Fruit fly (Drosophila melanogaster) whole organism, embryonic: ENCODE results near the gene CG42340.

Experiments used
- Ada2b ChIP-seq: fragments of 200-800 bp; sonication (Bioruptor generic); IDR thresholded peaks from 2 replicates; pipeline ENCODE4 v1.3.6; 2022; ENCODE audit warnings: missing biosample characterization, missing genetic modification characterization
- Bteb2 ChIP-seq: fragments of 200-800 bp; sonication (Bioruptor generic); optimal IDR thresholded peaks from 2 replicates; lab custom pipeline; 2016; ENCODE audit warnings: missing biosample characterization, missing genetic modification characterization
- CG10147 ChIP-seq: fragments of 200-800 bp; sonication (Bioruptor generic); optimal IDR thresholded peaks from 2 replicates; lab custom pipeline; 2019; ENCODE audit warnings: missing biosample characterization, mild to moderate bottlenecking, missing genetic modification characterization, moderate library complexity
- CG11093 ChIP-seq: fragments of 200-800 bp; sonication (Bioruptor generic); IDR thresholded peaks from 3 replicates; pipeline ENCODE4 v1.3.6; 2022; ENCODE audit warnings: missing biosample characterization, missing genetic modification characterization
- CG12659 ChIP-seq: fragments of 200-800 bp; sonication (Bioruptor generic); optimal IDR thresholded peaks from 3 replicates; lab custom pipeline; 2017; ENCODE audit warnings: mild to moderate bottlenecking, missing biosample characterization, missing genetic modification reagents, missing genetic modification characterization
- CG15011 ChIP-seq: fragments of 200-800 bp; sonication (Bioruptor generic); optimal IDR thresholded peaks from 3 replicates; lab custom pipeline; 2018; ENCODE audit warnings: missing biosample characterization, mild to moderate bottlenecking, missing genetic modification characterization
- CG15601 ChIP-seq: fragments of 200-800 bp; sonication (Bioruptor generic); optimal IDR thresholded peaks from 3 replicates; lab custom pipeline; 2019; ENCODE audit warnings: missing biosample characterization, mild to moderate bottlenecking, missing genetic modification characterization, moderate library complexity
- CG17328 ChIP-seq: fragments of 200-800 bp; sonication (Bioruptor generic); IDR thresholded peaks from 2 replicates; pipeline ENCODE4 v1.3.6; 2022; ENCODE audit warnings: missing biosample characterization, missing genetic modification characterization
- CG17385 ChIP-seq: fragments of 200-800 bp; sonication (Bioruptor generic); optimal IDR thresholded peaks from 3 replicates; lab custom pipeline; 2018; ENCODE audit warnings: missing biosample characterization, mild to moderate bottlenecking, missing genetic modification characterization
- CG18262 ChIP-seq: fragments of 200-800 bp; optimal IDR thresholded peaks from 3 replicates; lab custom pipeline; 2019; ENCODE audit warnings: missing biosample characterization, mild to moderate bottlenecking, missing genetic modification characterization, moderate library complexity
- CG2678 ChIP-seq: fragments of 200-800 bp; sonication (Bioruptor generic); optimal IDR thresholded peaks from 3 replicates; lab custom pipeline; 2019; ENCODE audit warnings: missing biosample characterization, mild to moderate bottlenecking, missing genetic modification characterization, moderate library complexity
- CG3163 ChIP-seq: fragments of 200-800 bp; sonication (Bioruptor generic); optimal IDR thresholded peaks from 3 replicates; lab custom pipeline; 2016; ENCODE audit warnings: missing biosample characterization, missing genetic modification characterization
- CG43689 ChIP-seq: fragments of 200-800 bp; sonication (Bioruptor generic); IDR thresholded peaks from 2 replicates; pipeline ENCODE4 v1.3.6; 2022; ENCODE audit warnings: missing biosample characterization, missing genetic modification characterization
- CG4404 ChIP-seq: fragments of 200-800 bp; sonication (Bioruptor generic); IDR thresholded peaks from 2 replicates; pipeline ENCODE4 v1.3.6; 2022; ENCODE audit warnings: missing biosample characterization, missing genetic modification characterization
- CG6272 ChIP-seq: fragments of 200-800 bp; sonication (Bioruptor generic); IDR thresholded peaks from 2 replicates; pipeline ENCODE4 v1.3.6; 2022; ENCODE audit warnings: missing biosample characterization, missing genetic modification characterization
- CG6791 ChIP-seq: fragments of 200-800 bp; sonication (Bioruptor generic); IDR thresholded peaks from 3 replicates; pipeline ENCODE4 v1.3.6; 2022; ENCODE audit warnings: missing biosample characterization, missing genetic modification characterization; ENCODE audit not compliant: partially characterized antibody
- CG8290 ChIP-seq, 3 experiments: fragments of 200-800 bp; sonication (Bioruptor generic); optimal IDR thresholded peaks; 2 replicates each; lab custom pipeline; 2016 to 2019; ENCODE audit warnings: missing biosample characterization in 3 of 3, missing genetic modification characterization in 3 of 3, mild to moderate bottlenecking in 2 of 3, moderate library complexity in 1 of 3
- CG8388 ChIP-seq: fragments of 200-800 bp; sonication (Bioruptor generic); optimal IDR thresholded peaks from 2 replicates; lab custom pipeline; 2019; ENCODE audit warnings: missing biosample characterization, mild to moderate bottlenecking, missing genetic modification characterization, moderate library complexity
- Eip74EF ChIP-seq, 2 experiments: fragments of 200-800 bp in 1 of 2; fragments of >200 bp in 1 of 2; sonication (Bioruptor generic) in 1 of 2; optimal IDR thresholded peaks; 2 replicates each; lab custom pipeline; 2017 to 2019; ENCODE audit warnings: missing biosample characterization in 2 of 2, missing genetic modification characterization in 2 of 2, mild to moderate bottlenecking in 1 of 2, moderate library complexity in 1 of 2
- Hmr ChIP-seq: fragments of 200-800 bp; sonication (Bioruptor generic); optimal IDR thresholded peaks from 3 replicates; lab custom pipeline; 2017; ENCODE audit warnings: mild to moderate bottlenecking, missing biosample characterization, missing genetic modification reagents, missing genetic modification characterization
- Hr3 ChIP-seq: fragments of 200-800 bp; sonication (Bioruptor generic); optimal IDR thresholded peaks from 3 replicates; lab custom pipeline; 2016; ENCODE audit warnings: missing biosample characterization, missing genetic modification characterization
- Hr39 ChIP-seq: fragments of >200 bp; optimal IDR thresholded peaks from 2 replicates; lab custom pipeline; 2017
- Hr78 ChIP-seq, 2 experiments: fragments of 200-800 bp in 1 of 2; fragments of >200 bp in 1 of 2; sonication (Bioruptor generic) in 1 of 2; optimal IDR thresholded peaks; 2 replicates each; lab custom pipeline; 2017 to 2019; ENCODE audit warnings: missing biosample characterization in 2 of 2, missing genetic modification characterization in 2 of 2, mild to moderate bottlenecking in 1 of 2, moderate library complexity in 1 of 2
- Jarid2 ChIP-seq: fragments of 200-800 bp; sonication (Bioruptor generic); optimal IDR thresholded peaks from 3 replicates; lab custom pipeline; 2017; ENCODE audit warnings: mild to moderate bottlenecking, missing biosample characterization, missing genetic modification reagents, missing genetic modification characterization
- Kr ChIP-seq: fragments of 200-800 bp; sonication (Bioruptor generic); optimal IDR thresholded peaks from 2 replicates; lab custom pipeline; 2017; ENCODE audit warnings: missing biosample characterization, mild to moderate bottlenecking, missing genetic modification characterization
- NK7.1 ChIP-seq: fragments of 200-800 bp; sonication (Bioruptor generic); optimal IDR thresholded peaks from 3 replicates; lab custom pipeline; 2016; ENCODE audit warnings: missing biosample characterization, missing genetic modification characterization
- Pdp1 ChIP-seq, 2 experiments: fragments of 200-800 bp; sonication (Bioruptor generic); optimal IDR thresholded peaks; 3 replicates each; lab custom pipeline; 2016; ENCODE audit warnings: missing biosample characterization in 2 of 2, missing genetic modification characterization in 2 of 2, mild to moderate bottlenecking in 1 of 2, moderate library complexity in 1 of 2
- Ptx1 ChIP-seq: fragments of 200-800 bp; sonication (Bioruptor generic); IDR thresholded peaks from 2 replicates; pipeline ENCODE4 v1.3.6; 2022; ENCODE audit warnings: missing biosample characterization, missing genetic modification characterization
- Rx ChIP-seq: fragments of 200-800 bp; sonication (Bioruptor generic); IDR thresholded peaks from 2 replicates; pipeline ENCODE4 v1.3.6; 2022; ENCODE audit warnings: missing biosample characterization, missing genetic modification characterization
- Side ChIP-seq: fragments of 200-800 bp; sonication (Bioruptor generic); optimal IDR thresholded peaks from 2 replicates; lab custom pipeline; 2016; ENCODE audit warnings: missing biosample characterization, missing genetic modification characterization
- Ssrp ChIP-seq: fragments of 200-800 bp; sonication (Bioruptor generic); optimal IDR thresholded peaks from 2 replicates; lab custom pipeline; 2018; ENCODE audit warnings: missing biosample characterization, mild to moderate bottlenecking, missing genetic modification characterization, moderate library complexity
- Xrp1 ChIP-seq: fragments of 200-800 bp; sonication (Bioruptor generic); IDR thresholded peaks from 2 replicates; pipeline ENCODE4 v1.3.6; 2022; ENCODE audit warnings: missing biosample characterization, missing genetic modification characterization
- bigmax ChIP-seq: fragments of 200-800 bp; sonication (Bioruptor generic); optimal IDR thresholded peaks from 2 replicates; lab custom pipeline; 2018; ENCODE audit warnings: missing biosample characterization, mild to moderate bottlenecking, missing genetic modification characterization
- cad ChIP-seq: fragments of >200 bp; optimal IDR thresholded peaks from 2 replicates; lab custom pipeline; 2017; ENCODE audit warnings: missing biosample characterization, missing genetic modification characterization
- crc ChIP-seq: fragments of 200-800 bp; sonication (Bioruptor generic); optimal IDR thresholded peaks from 2 replicates; lab custom pipeline; 2016; ENCODE audit warnings: missing biosample characterization, missing genetic modification characterization
- dm ChIP-seq: fragments of 200-800 bp; sonication (Bioruptor generic); optimal IDR thresholded peaks from 3 replicates; lab custom pipeline; 2016; ENCODE audit warnings: missing biosample characterization, missing genetic modification characterization
- eve ChIP-seq, 2 experiments: fragments of >200 bp; optimal IDR thresholded peaks; 2 replicates each; lab custom pipeline; 2017; ENCODE audit warnings: missing biosample characterization in 2 of 2, missing genetic modification characterization in 2 of 2
- fu2 ChIP-seq: fragments of 200-800 bp; sonication (Bioruptor generic); optimal IDR thresholded peaks from 2 replicates; lab custom pipeline; 2016; ENCODE audit warnings: missing biosample characterization, missing genetic modification characterization
- h ChIP-seq: fragments of >200 bp; optimal IDR thresholded peaks from 2 replicates; lab custom pipeline; 2017
- hb ChIP-seq: fragments of 200-800 bp; sonication (Bioruptor generic); IDR thresholded peaks from 3 replicates; pipeline ENCODE4 v1.3.6; 2022; ENCODE audit warnings: missing biosample characterization, missing genetic modification characterization; ENCODE audit not compliant: partially characterized antibody
- insv ChIP-seq, 2 experiments: fragments of 200-800 bp; sonication (Bioruptor generic); optimal IDR thresholded peaks; 3 replicates each; lab custom pipeline; 2016 to 2018; ENCODE audit warnings: missing biosample characterization in 2 of 2, missing genetic modification characterization in 2 of 2
- org-1 ChIP-seq: fragments of 200-800 bp; sonication (Bioruptor generic); optimal IDR thresholded peaks from 2 replicates; lab custom pipeline; 2017; ENCODE audit warnings: missing biosample characterization, missing genetic modification characterization
- pita ChIP-seq: fragments of 200-800 bp; sonication (Bioruptor generic); optimal IDR thresholded peaks from 2 replicates; lab custom pipeline; 2017; ENCODE audit warnings: missing biosample characterization, mild to moderate bottlenecking, missing genetic modification characterization
- prd ChIP-seq, 3 experiments: fragments of >200 bp in 2 of 3; fragments of 200-800 bp in 1 of 3; sonication (Bioruptor generic) in 1 of 3; optimal IDR thresholded peaks in 2 of 3; IDR thresholded peaks in 1 of 3; 2 replicates in 2 of 3; 3 replicates in 1 of 3; pipeline versions ENCODE4 v1.3.6 to Lab custom; 2017 to 2022; ENCODE audit warnings: missing biosample characterization in 1 of 3, missing genetic modification characterization in 1 of 3
- shn ChIP-seq: fragments of 200-800 bp; sonication (Bioruptor generic); optimal IDR thresholded peaks from 3 replicates; lab custom pipeline; 2016; ENCODE audit warnings: missing biosample characterization, missing genetic modification characterization
- tgo ChIP-seq: fragments of 200-800 bp; sonication (Bioruptor generic); IDR thresholded peaks from 3 replicates; pipeline ENCODE4 v1.3.6; 2022; ENCODE audit warnings: missing biosample characterization, missing genetic modification characterization
- tin ChIP-seq: fragments of 200-800 bp; sonication (Bioruptor generic); optimal IDR thresholded peaks from 3 replicates; lab custom pipeline; 2016; ENCODE audit warnings: missing biosample characterization, missing genetic modification characterization
- toy ChIP-seq: fragments of 200-800 bp; sonication (Bioruptor generic); IDR thresholded peaks from 2 replicates; pipeline ENCODE4 v1.3.6; 2022; ENCODE audit warnings: missing biosample characterization, missing genetic modification characterization
- wdn ChIP-seq: fragments of 200-800 bp; sonication (Bioruptor generic); IDR thresholded peaks from 2 replicates; pipeline ENCODE4 v1.3.6; 2022; ENCODE audit warnings: missing biosample characterization, missing genetic modification characterization

Gene CG42340

DNA sequence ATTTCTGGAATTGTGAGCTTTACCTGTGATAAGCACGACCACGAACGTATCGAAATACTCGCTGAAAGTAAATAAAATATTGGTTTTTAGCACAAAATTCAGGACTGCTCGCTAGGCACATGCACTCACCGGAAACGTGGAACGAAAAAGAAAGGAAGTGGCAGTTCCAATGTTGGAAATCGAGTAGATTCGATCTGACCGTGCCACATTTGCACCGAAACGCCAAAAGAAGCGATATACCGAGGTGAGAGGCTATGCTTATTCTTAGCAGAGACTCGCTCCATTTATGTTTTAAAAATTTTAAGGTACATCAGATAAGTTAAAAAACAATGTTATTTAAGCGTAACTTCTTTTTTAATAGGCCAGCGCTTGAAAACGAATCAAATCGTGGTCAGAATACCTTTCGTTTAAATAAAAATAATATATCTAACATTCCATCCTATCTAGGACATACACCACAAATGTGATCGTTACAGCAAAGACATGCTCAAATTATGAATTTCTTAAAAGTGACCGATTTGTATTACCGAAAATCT, 9.0 kb upstream of the CG42340 start, which contains the start of gene RpL7A (continued):
- TF ChIP-seq Jarid2 (peak; percentile 61), crc (GFP tag; lab: Kevin White, UChicago) (peak; percentile 3), Hmr (peak; percentile 87), fu2 (GFP tag; lab: Kevin White, UChicago) (peak; percentile 36), CG17328 (GFP tag; lab: Robert Waterston, UW) (peak; percentile 78), Ptx1 (GFP tag; lab: Robert Waterston, UW) (peak; percentile 23), toy (GFP tag; lab: Robert Waterston, UW) (no peak), CG18262 (tag; lab: Kevin White, UChicago) (peak; percentile 25), Bteb2 (GFP tag; lab: Kevin White, UChicago) (no peak), CG17385 (GFP tag; lab: Kevin White, UChicago) (peak; percentile 69), NK7.1 (GFP tag; lab: Kevin White, UChicago) (peak; percentile 57), CG2678 (tag; lab: Kevin White, UChicago) (peak; percentile 52), h (no peak), CG15601 (peak; percentile 2), Kr (no peak), hb (GFP tag; lab: Robert Waterston, UW) (no peak), shn (GFP tag; lab: Kevin White, UChicago) (peak; percentile 64), Ssrp (tag; lab: Kevin White, UChicago) (no peak), org-1 (peak; percentile 51), CG11093 (GFP tag; lab: Robert Waterston, UW) (no peak), Rx (GFP tag; lab: Robert Waterston, UW) (peak; percentile 74), cad (GFP tag; lab: Kevin White, UChicago) (no peak), bigmax (peak; percentile 37), CG6791 (no peak), CG43689 (GFP tag; lab: Robert Waterston, UW) (no peak), tgo (peak; percentile 31; the same call in 1 of the 3 replicates), pita (GFP tag; lab: Kevin White, UChicago) (peak; percentile 73), Xrp1 (GFP tag; lab: Robert Waterston, UW) (0 out of 2 replicates have a peak, but pooled peaks have one; percentile 5), tin (GFP tag; lab: Kevin White, UChicago) (peak; percentile 28), CG6272 (GFP tag; lab: Robert Waterston, UW) (no peak), CG3163 (GFP tag; lab: Kevin White, UChicago) (peak; percentile 46), CG12659 (GFP tag; lab: Kevin White, UChicago) (peak; percentile 74), prd (optimal IDR thresholded peaks at IDR 0.05; lab: Kevin White, UChicago) (no peak), prd (GFP tag; IDR thresholded peaks at IDR 0.05; lab: Robert Waterston, UW) (peak; percentile 29; the same call in 1 of the 3 replicates), CG10147 (GFP tag; lab: Kevin White, UChicago) (no peak), Hr39 (no peak), Eip74EF (GFP tag; optimal IDR thresholded peaks at IDR 0.05; lab: Kevin White, UChicago) (peak in 1 of 2 experiments; percentile 58), insv (GFP tag; optimal IDR thresholded peaks at IDR 0.05; lab: Kevin White, UChicago) (peak in 1 of 2 experiments; percentile 45), CG8388 (GFP tag; lab: Kevin White, UChicago) (peak; percentile 22), Side (GFP tag; lab: Kevin White, UChicago) (peak; percentile 66), CG4404 (no peak; the same call in 1 of the 2 replicates), Ada2b (GFP tag; lab: Robert Waterston, UW) (no peak), CG15011 (GFP tag; lab: Kevin White, UChicago) (peak; percentile 65), CG8290 (GFP tag; optimal IDR thresholded peaks at IDR 0.05; lab: Kevin White, UChicago) (no peak), CG8290 (tag; optimal IDR thresholded peaks at IDR 0.05; lab: Kevin White, UChicago) (peak; percentile 43 to 86), dm (peak; percentile 64), Hr3 (GFP tag; lab: Kevin White, UChicago) (peak; percentile 11), wdn (GFP tag; lab: Robert Waterston, UW) (0 out of 2 replicates have a peak, but pooled peaks have one; percentile 52), Pdp1 (GFP tag; optimal IDR thresholded peaks at IDR 0.05; lab: Kevin White, UChicago) (peak; percentile 7 to 28), eve (GFP tag; optimal IDR thresholded peaks at IDR 0.05; lab: Kevin White, UChicago) (no peak), Hr78 (GFP tag; optimal IDR thresholded peaks at IDR 0.05; lab: Kevin White, UChicago) (no peak)
